Worm (Caenorhabditis elegans): ENCODE measurements around the gene men-1.

men-1 gene

ce11 chrII:14230075-14230474 lies 3.8 kb downstream of the men-1 start:
- TF ChIP-seq nhr-76 (tag; optimal IDR thresholded peaks at IDR 0.05) (no peak), ceh-82 (tag; optimal IDR thresholded peaks at IDR 0.05) (no peak), unc-62 (GFP tag; optimal IDR thresholded peaks at IDR 0.05) (no peak)

- no peak for TF ChIP-seq egl-5 (tag; optimal IDR thresholded peaks at IDR 0.05)
These were observed 7.7 kb downstream of the men-1 start, which contains the start of gene Y48B6A.13 for ce11 chrII:14226175-14226574. TSS of gene Y48B6A.13 (minus strand) at chrII:14226275.

- TF ChIP-seq ceh-28 (tag; optimal IDR thresholded peaks at IDR 0.05), result no peak
- TF ChIP-seq fkh-10 (GFP tag; optimal IDR thresholded peaks at IDR 0.05), result no peak
- no peak for TF ChIP-seq ceh-82 (tag; optimal IDR thresholded peaks at IDR 0.05)
- TF ChIP-seq pqm-1 (tag; optimal IDR thresholded peaks at IDR 0.05), result no peak
- TF ChIP-seq nhr-28 (tag; optimal IDR thresholded peaks at IDR 0.05), result no peak
- no peak for TF ChIP-seq nhr-23 (tag; optimal IDR thresholded peaks at IDR 0.05)
- no peak for TF ChIP-seq ztf-4 (tag; optimal IDR thresholded peaks at IDR 0.05)
- no peak for TF ChIP-seq snpc-4 (tag; optimal IDR thresholded peaks at IDR 0.05)
These were observed 15.8 kb downstream of the men-1 start for ce11 chrII:14218142-14218541.

- no peak for TF ChIP-seq pqm-1 (tag; optimal IDR thresholded peaks at IDR 0.05)
- no peak for TF ChIP-seq sea-2 (GFP tag; optimal IDR thresholded peaks at IDR 0.05)
- no peak for TF ChIP-seq hmg-11 (tag; optimal IDR thresholded peaks at IDR 0.05)
- TF ChIP-seq ztf-4 (tag; optimal IDR thresholded peaks at IDR 0.05), result no peak
- TF ChIP-seq nhr-23 (tag; optimal IDR thresholded peaks at IDR 0.05), result no peak
- no peak for TF ChIP-seq jun-1 (tag; optimal IDR thresholded peaks at IDR 0.05)
- no peak for TF ChIP-seq ama-1 (optimal IDR thresholded peaks at IDR 0.05)
- no peak for TF ChIP-seq egl-27 (tag; optimal IDR thresholded peaks at IDR 0.05)
- no peak for TF ChIP-seq mdl-1 (tag; optimal IDR thresholded peaks at IDR 0.05)
- no peak for TF ChIP-seq fos-1 (tag; optimal IDR thresholded peaks at IDR 0.05)
- no peak for TF ChIP-seq unc-62 (GFP tag; optimal IDR thresholded peaks at IDR 0.05)
- TF ChIP-seq R02D3.7 (tag; optimal IDR thresholded peaks at IDR 0.05), result no peak
- no peak for TF ChIP-seq nfya-1 (tag; optimal IDR thresholded peaks at IDR 0.05; ENCODE audit: insufficient read depth)
- no peak for TF ChIP-seq elt-3 (tag; optimal IDR thresholded peaks at IDR 0.05)
- TF ChIP-seq ztf-11 (tag; optimal IDR thresholded peaks at IDR 0.05), result no peak
These were observed 19.8 kb downstream of the men-1 start, which contains the start of gene Y48B6A.10 for ce11 chrII:14214109-14214508. TSS of gene Y48B6A.10 (plus strand) at chrII:14214409.

ce11 chrII:14211118-14211517 lies 22.8 kb downstream of the men-1 start, which contains the start of gene hot-7:
TSS of gene hot-7 (plus strand) at chrII:14211418.
- TF ChIP-seq unc-39 (tag; optimal IDR thresholded peaks at IDR 0.05) (no peak), jun-1 (tag; optimal IDR thresholded peaks at IDR 0.05) (no peak)

ce11 chrII:14206211-14206610 lies 27.7 kb downstream of the men-1 start:
- no peak for TF ChIP-seq nhr-237 (tag; optimal IDR thresholded peaks at IDR 0.05)
- no peak for TF ChIP-seq sea-2 (GFP tag; optimal IDR thresholded peaks at IDR 0.05)
- no peak for TF ChIP-seq nhr-43 (tag; optimal IDR thresholded peaks at IDR 0.05; ENCODE audit: poor library complexity, severe bottlenecking)
- no peak for TF ChIP-seq ceh-28 (tag; optimal IDR thresholded peaks at IDR 0.05)
- no peak for TF ChIP-seq lin-15B (tag; optimal IDR thresholded peaks at IDR 0.05)
- TF ChIP-seq fkh-10 (GFP tag; optimal IDR thresholded peaks at IDR 0.05), result no peak
- TF ChIP-seq hmg-11 (tag; optimal IDR thresholded peaks at IDR 0.05), result no peak
- no peak for TF ChIP-seq snpc-4 (tag; optimal IDR thresholded peaks at IDR 0.05)
- no peak for TF ChIP-seq elt-1 (tag; optimal IDR thresholded peaks at IDR 0.05)
- TF ChIP-seq daf-12 (tag; optimal IDR thresholded peaks at IDR 0.05), result no peak
- no peak for TF ChIP-seq egl-27 (tag; optimal IDR thresholded peaks at IDR 0.05)
- TF ChIP-seq nhr-28 (tag; optimal IDR thresholded peaks at IDR 0.05), result no peak
- no peak for TF ChIP-seq mdl-1 (tag; optimal IDR thresholded peaks at IDR 0.05)
- TF ChIP-seq nhr-23 (tag; optimal IDR thresholded peaks at IDR 0.05), result no peak
- TF ChIP-seq lin-39 (tag; optimal IDR thresholded peaks at IDR 0.05), result no peak
- no peak for TF ChIP-seq pha-4 (tag; optimal IDR thresholded peaks at IDR 0.05)
- no peak for TF ChIP-seq nhr-76 (tag; optimal IDR thresholded peaks at IDR 0.05)
- no peak for TF ChIP-seq tbx-2 (tag; optimal IDR thresholded peaks at IDR 0.05)
- TF ChIP-seq nhr-25 (tag; optimal IDR thresholded peaks at IDR 0.05), result no peak
- no peak for TF ChIP-seq skn-1 (tag; optimal IDR thresholded peaks at IDR 0.05)
